Worm (Caenorhabditis elegans): Measurements from ENCODE around the gene T02H6.5.

- TF ChIP-seq pros-1 (tag; optimal IDR thresholded peaks at IDR 0.05) (no peak), tbx-2 (tag; optimal IDR thresholded peaks at IDR 0.05) (no peak), eyg-1 (tag; optimal IDR thresholded peaks at IDR 0.05) (no peak), ama-1 (optimal IDR thresholded peaks at IDR 0.05) (no peak), lin-11 (tag; optimal IDR thresholded peaks at IDR 0.05) (no peak), sox-2 (GFP tag; IDR thresholded peaks at IDR 0.05) (no peak), nhr-11 (tag; optimal IDR thresholded peaks at IDR 0.05) (no peak), sox-4 (tag; optimal IDR thresholded peaks at IDR 0.05) (no peak), pqm-1 (tag; optimal IDR thresholded peaks at IDR 0.05) (no peak), ets-4 (tag; optimal IDR thresholded peaks at IDR 0.05) (no peak), madf-2 (tag; optimal IDR thresholded peaks at IDR 0.05) (no peak), nfya-1 (tag; optimal IDR thresholded peaks at IDR 0.05) (no peak), rnt-1 (tag; optimal IDR thresholded peaks at IDR 0.05) (no peak)
These were observed 41.2 kb upstream of the T02H6.5 start for ce11 chrII:643733-644132.

Data from whole organism, late embryonic.